Fruit fly (Drosophila melanogaster) whole organism, pupa: ENCODE measurements around the gene Gr23a.

Experiments used
- CG10348 ChIP-seq: fragments of 200-800 bp; sonication (Bioruptor generic); IDR thresholded peaks from 2 replicates; pipeline ENCODE4 v1.3.6; 2022; ENCODE audit warnings: missing biosample characterization, missing genetic modification characterization
- CG15710 ChIP-seq: fragments of 200-800 bp; sonication (Bioruptor generic); optimal IDR thresholded peaks from 2 replicates; lab custom pipeline; 2018; ENCODE audit warnings: missing biosample characterization, mild to moderate bottlenecking, missing genetic modification characterization, moderate library complexity
- CG32121 ChIP-seq: fragments of 200-800 bp; sonication (Bioruptor generic); IDR thresholded peaks from 2 replicates; pipeline ENCODE4 v1.3.6; 2022; ENCODE audit warnings: missing biosample characterization, missing genetic modification characterization
- CG8159 ChIP-seq: fragments of 200-800 bp; sonication (Bioruptor generic); optimal IDR thresholded peaks from 3 replicates; lab custom pipeline; 2018; ENCODE audit warnings: missing biosample characterization, mild to moderate bottlenecking, missing genetic modification characterization, moderate library complexity
- CG9948 ChIP-seq: fragments of 200-800 bp; sonication (Bioruptor generic); optimal IDR thresholded peaks from 2 replicates; lab custom pipeline; 2018; ENCODE audit warnings: missing biosample characterization, mild to moderate bottlenecking, missing genetic modification characterization, moderate library complexity
- EcR ChIP-seq: fragments of 200-800 bp; sonication (Bioruptor generic); optimal IDR thresholded peaks from 3 replicates; lab custom pipeline; 2019; ENCODE audit warnings: missing biosample characterization, missing genetic modification characterization, mild to moderate bottlenecking, moderate library complexity, missing genetic modification reagents
- fd96Ca ChIP-seq: fragments of 200-800 bp; sonication (Bioruptor generic); IDR thresholded peaks from 3 replicates; pipeline ENCODE4 v1.3.6; 2022; ENCODE audit warnings: missing biosample characterization, missing genetic modification characterization
- gl ChIP-seq: fragments of 200-800 bp; sonication (Bioruptor generic); optimal IDR thresholded peaks from 2 replicates; lab custom pipeline; 2018; ENCODE audit warnings: missing biosample characterization, mild to moderate bottlenecking, missing genetic modification characterization
- rn ChIP-seq: fragments of 200-800 bp; sonication (Bioruptor generic); IDR thresholded peaks from 2 replicates; pipeline ENCODE4 v1.3.6; 2022; ENCODE audit warnings: missing biosample characterization, missing genetic modification characterization

dm6 chr2L:2623947-2624346, 45.7 kb upstream of the Gr23a start:
- TF ChIP-seq EcR = no peak
- TF ChIP-seq CG15710 (tag; lab: Kevin White, UChicago) = no peak
- TF ChIP-seq fd96Ca (GFP tag; lab: Robert Waterston, UW) = no peak
- no peak for TF ChIP-seq gl
- TF ChIP-seq CG9948 (tag; lab: Kevin White, UChicago) = no peak
- TF ChIP-seq CG8159 = no peak
- TF ChIP-seq CG10348 (GFP tag; lab: Robert Waterston, UW) = no peak
- no peak for TF ChIP-seq CG32121
- no peak for TF ChIP-seq rn (GFP tag; lab: Robert Waterston, UW)
